Worm (Caenorhabditis elegans) whole organism, late embryonic: Measurements from ENCODE around the gene M05D6.3.

Source experiments
- ceh-9 ChIP-seq: sonication (generic microtip); optimal IDR thresholded peaks from 2 replicates; lab custom pipeline; 2016; ENCODE audit warnings: mild to moderate bottlenecking, missing genetic modification characterization, inconsistent platforms, missing compliant biosample characterization
- dve-1 ChIP-seq: sonication (generic microtip); optimal IDR thresholded peaks from 2 replicates; lab custom pipeline; 2017; ENCODE audit warnings: antibody characterized with exemption, mild to moderate bottlenecking, missing genetic modification characterization, missing compliant biosample characterization
- hlh-30 ChIP-seq: sonication (generic microtip); optimal IDR thresholded peaks from 2 replicates; lab custom pipeline; 2017; ENCODE audit warnings: antibody characterized with exemption, missing genetic modification characterization, missing compliant biosample characterization; ENCODE audit not compliant: insufficient read depth
- lim-6 ChIP-seq: sonication (generic microtip); optimal IDR thresholded peaks from 2 replicates; lab custom pipeline; 2016; ENCODE audit warnings: missing genetic modification characterization, missing compliant biosample characterization
- nhr-11 ChIP-seq: fragments of 150-350 bp; optimal IDR thresholded peaks from 2 replicates; lab custom pipeline; 2014; ENCODE audit warnings: missing biosample characterization, missing genetic modification characterization
- pha-2 ChIP-seq: sonication (generic microtip); optimal IDR thresholded peaks from 2 replicates; lab custom pipeline; 2017; ENCODE audit warnings: mild to moderate bottlenecking, missing genetic modification characterization, missing compliant biosample characterization
- ttx-3 ChIP-seq: sonication (generic microtip); optimal IDR thresholded peaks from 2 replicates; lab custom pipeline; 2016; ENCODE audit warnings: missing genetic modification reagents, missing genetic modification characterization, missing compliant biosample characterization
- unc-3 ChIP-seq, 2 experiments: fragments of 200-800 bp in 1 of 2; sonication (Bioruptor generic) in 1 of 2; sonication (generic microtip) in 1 of 2; conservative IDR thresholded peaks in 1 of 2; optimal IDR thresholded peaks in 1 of 2; 2 replicates each; pipeline versions ENCODE4 v1.3.6 to Lab custom; 2016 to 2022; ENCODE audit warnings: missing compliant biosample characterization in 2 of 2, missing genetic modification characterization in 2 of 2, missing genetic modification reagents in 1 of 2
- zip-5 ChIP-seq: sonication (generic microtip); optimal IDR thresholded peaks from 2 replicates; lab custom pipeline; 2016; ENCODE audit warnings: missing genetic modification characterization, missing compliant biosample characterization

ce11 chrII:8518210-8518609 lies 42.6 kb downstream of the M05D6.3 start, which contains the start of gene T13H5.8:
- TF ChIP-seq lim-6 (no peak), zip-5 (tag; lab: Kevin White, UChicago) (no peak), hlh-30 (no peak), ceh-9 (no peak), ttx-3 (tag; lab: Kevin White, UChicago) (no peak), pha-2 (tag; lab: Kevin White, UChicago) (no peak), nhr-11 (tag; lab: Kevin White, UChicago) (no peak), unc-3 (GFP tag; conservative IDR thresholded peaks at IDR 0.05; lab: Robert Waterston, UW) (no peak), unc-3 (tag; optimal IDR thresholded peaks at IDR 0.05; lab: Kevin White, UChicago) (no peak), dve-1 (no peak)
